Worm (Caenorhabditis elegans) whole organism, L2 larva: ENCODE data around the gene T24H7.9.

ENCODE experiments used
- C34F6.9 ChIP-seq: fragments of 150-350 bp; optimal IDR thresholded peaks from 2 replicates; lab custom pipeline; 2014; ENCODE audit warnings: missing biosample characterization, missing genetic modification characterization
- F13H6.1 ChIP-seq: sonication (generic microtip); optimal IDR thresholded peaks from 2 replicates; lab custom pipeline; 2016; ENCODE audit warnings: missing genetic modification characterization, missing compliant biosample characterization
- R02D3.7 ChIP-seq: fragments of 150-350 bp; optimal IDR thresholded peaks from 2 replicates; lab custom pipeline; 2014; ENCODE audit warnings: missing biosample characterization, missing genetic modification characterization
- Y55F3AM.14 ChIP-seq: fragments of 200-800 bp; sonication (Bioruptor generic); optimal IDR thresholded peaks from 2 replicates; lab custom pipeline; 2018; ENCODE audit warnings: mild to moderate bottlenecking, missing genetic modification characterization, missing compliant biosample characterization
- ZK546.5 ChIP-seq: sonication (generic microtip); optimal IDR thresholded peaks from 2 replicates; lab custom pipeline; 2017; ENCODE audit warnings: missing biosample characterization, missing genetic modification characterization
- alr-1 ChIP-seq: fragments of 150-350 bp; optimal IDR thresholded peaks from 2 replicates; lab custom pipeline; 2014; ENCODE audit warnings: missing biosample characterization, missing genetic modification characterization
- aly-2 ChIP-seq: fragments of 150-350 bp; optimal IDR thresholded peaks from 2 replicates; lab custom pipeline; 2014; ENCODE audit warnings: missing biosample characterization, missing genetic modification characterization
- ama-1 ChIP-seq: fragments of 150-350 bp; optimal IDR thresholded peaks from 2 replicates; lab custom pipeline; 2018; ENCODE audit warnings: inconsistent platforms
- blmp-1 ChIP-seq: sonication (generic microtip); optimal IDR thresholded peaks from 2 replicates; lab custom pipeline; 2017; ENCODE audit warnings: missing genetic modification characterization, mild to moderate bottlenecking, missing compliant biosample characterization, antibody characterized with exemption, moderate library complexity; ENCODE audit not compliant: insufficient read depth
- ceh-16 ChIP-seq: fragments of 150-350 bp; optimal IDR thresholded peaks from 2 replicates; lab custom pipeline; 2014; ENCODE audit warnings: missing biosample characterization, missing genetic modification characterization
- ceh-82 ChIP-seq: fragments of 150-350 bp; optimal IDR thresholded peaks from 2 replicates; lab custom pipeline; 2014; ENCODE audit warnings: missing biosample characterization, missing genetic modification characterization
- crh-2 ChIP-seq: sonication (generic microtip); optimal IDR thresholded peaks from 2 replicates; lab custom pipeline; 2017; ENCODE audit warnings: missing biosample characterization, missing genetic modification characterization
- dmd-4 ChIP-seq: sonication (generic microtip); optimal IDR thresholded peaks from 2 replicates; lab custom pipeline; 2017; ENCODE audit warnings: missing biosample characterization, missing genetic modification characterization
- egl-27 ChIP-seq: sonication (generic microtip); optimal IDR thresholded peaks from 3 replicates; lab custom pipeline; 2017; ENCODE audit warnings: missing biosample characterization, missing genetic modification reagents, missing genetic modification characterization
- elt-1 ChIP-seq: fragments of 150-350 bp; optimal IDR thresholded peaks from 2 replicates; lab custom pipeline; 2014; ENCODE audit warnings: missing biosample characterization, missing genetic modification characterization
- elt-3 ChIP-seq: sonication (generic microtip); optimal IDR thresholded peaks from 2 replicates; lab custom pipeline; 2017; ENCODE audit warnings: missing biosample characterization, missing genetic modification characterization
- fos-1 ChIP-seq: fragments of 150-350 bp; optimal IDR thresholded peaks from 2 replicates; lab custom pipeline; 2014; ENCODE audit warnings: missing biosample characterization, missing genetic modification characterization
- gmeb-1 ChIP-seq: fragments of 150-350 bp; optimal IDR thresholded peaks from 2 replicates; lab custom pipeline; 2014; ENCODE audit warnings: missing biosample characterization, missing genetic modification characterization
- lin-11 ChIP-seq: fragments of 150-350 bp; sonication (generic microtip); optimal IDR thresholded peaks from 2 replicates; lab custom pipeline; 2014; ENCODE audit warnings: missing biosample characterization, missing genetic modification characterization, inconsistent platforms, mixed read lengths
- lin-13 ChIP-seq: fragments of 150-350 bp; optimal IDR thresholded peaks from 2 replicates; lab custom pipeline; 2014; ENCODE audit warnings: missing biosample characterization, missing genetic modification reagents, missing genetic modification characterization
- lin-39 ChIP-seq: fragments of 150-350 bp; optimal IDR thresholded peaks from 2 replicates; lab custom pipeline; 2014; ENCODE audit warnings: missing biosample characterization, missing genetic modification reagents, missing genetic modification characterization
- lsy-2 ChIP-seq, 2 experiments: fragments of 150-350 bp in 1 of 2; sonication (generic microtip) in 1 of 2; optimal IDR thresholded peaks; 2 replicates each; lab custom pipeline; 2014 to 2017; ENCODE audit warnings: missing biosample characterization in 2 of 2, missing genetic modification characterization in 2 of 2
- mab-5 ChIP-seq: fragments of 150-350 bp; optimal IDR thresholded peaks from 2 replicates; lab custom pipeline; 2014; ENCODE audit warnings: missing biosample characterization, missing genetic modification characterization
- mbf-1 ChIP-seq: sonication (generic microtip); optimal IDR thresholded peaks from 2 replicates; lab custom pipeline; 2017; ENCODE audit warnings: missing biosample characterization, missing genetic modification characterization
- mdl-1 ChIP-seq, 2 experiments: fragments of 150-350 bp in 1 of 2; sonication (generic microtip) in 1 of 2; optimal IDR thresholded peaks; 2 replicates each; lab custom pipeline; 2017; ENCODE audit warnings: missing biosample characterization in 2 of 2, missing genetic modification characterization in 2 of 2
- nhr-10 ChIP-seq: sonication (generic microtip); optimal IDR thresholded peaks from 2 replicates; lab custom pipeline; 2017; ENCODE audit warnings: missing biosample characterization, missing genetic modification characterization
- nhr-11 ChIP-seq: fragments of 150-350 bp; optimal IDR thresholded peaks from 2 replicates; lab custom pipeline; 2014; ENCODE audit warnings: missing biosample characterization, missing genetic modification characterization
- nhr-12 ChIP-seq: fragments of 150-350 bp; optimal IDR thresholded peaks from 2 replicates; lab custom pipeline; 2014; ENCODE audit warnings: missing biosample characterization, missing genetic modification characterization
- nhr-129 ChIP-seq: fragments of 150-350 bp; optimal IDR thresholded peaks from 2 replicates; lab custom pipeline; 2014; ENCODE audit warnings: missing biosample characterization, missing genetic modification characterization
- nhr-21 ChIP-seq: fragments of 150-350 bp; optimal IDR thresholded peaks from 2 replicates; lab custom pipeline; 2014; ENCODE audit warnings: missing biosample characterization, missing genetic modification characterization
- nhr-23 ChIP-seq: fragments of 150-350 bp; optimal IDR thresholded peaks from 2 replicates; lab custom pipeline; 2014; ENCODE audit warnings: missing biosample characterization, missing genetic modification reagents, missing genetic modification characterization
- nhr-237 ChIP-seq: fragments of 150-350 bp; optimal IDR thresholded peaks from 2 replicates; lab custom pipeline; 2014; ENCODE audit warnings: missing biosample characterization, missing genetic modification characterization
- nhr-25 ChIP-seq: fragments of 150-350 bp; sonication (generic microtip); optimal IDR thresholded peaks from 3 replicates; lab custom pipeline; 2014; ENCODE audit warnings: missing biosample characterization, missing genetic modification characterization
- nhr-6 ChIP-seq: fragments of 150-350 bp; optimal IDR thresholded peaks from 2 replicates; lab custom pipeline; 2014; ENCODE audit warnings: missing biosample characterization, missing genetic modification characterization
- nhr-77 ChIP-seq: fragments of 150-350 bp; optimal IDR thresholded peaks from 2 replicates; lab custom pipeline; 2014; ENCODE audit warnings: missing biosample characterization, missing genetic modification characterization
- peb-1 ChIP-seq: fragments of 150-350 bp; optimal IDR thresholded peaks from 2 replicates; lab custom pipeline; 2014; ENCODE audit warnings: missing biosample characterization, missing genetic modification characterization
- sem-4 ChIP-seq: fragments of 150-350 bp; optimal IDR thresholded peaks from 2 replicates; lab custom pipeline; 2014; ENCODE audit warnings: missing biosample characterization, missing genetic modification reagents, missing genetic modification characterization
- skn-1 ChIP-seq: sonication (generic microtip); optimal IDR thresholded peaks from 2 replicates; lab custom pipeline; 2017; ENCODE audit warnings: missing biosample characterization, missing genetic modification characterization
- sma-3 ChIP-seq: sonication (generic microtip); optimal IDR thresholded peaks from 2 replicates; lab custom pipeline; 2016; ENCODE audit warnings: missing genetic modification reagents, missing genetic modification characterization, missing compliant biosample characterization
- sma-9 ChIP-seq, 2 experiments: fragments of 150-350 bp in 1 of 2; sonication (generic microtip) in 1 of 2; optimal IDR thresholded peaks; 2 replicates each; lab custom pipeline; 2014 to 2016; ENCODE audit warnings: missing genetic modification characterization in 2 of 2, mild to moderate bottlenecking in 1 of 2, missing biosample characterization in 1 of 2, missing compliant biosample characterization in 1 of 2, missing genetic modification reagents in 1 of 2, moderate library complexity in 1 of 2
- snpc-4 ChIP-seq: fragments of 150-350 bp; optimal IDR thresholded peaks from 2 replicates; lab custom pipeline; 2014; ENCODE audit warnings: missing biosample characterization, missing genetic modification characterization
- unc-39 ChIP-seq: fragments of 150-350 bp; optimal IDR thresholded peaks from 2 replicates; lab custom pipeline; 2014; ENCODE audit warnings: missing biosample characterization, missing genetic modification characterization
- unc-55 ChIP-seq: fragments of 150-350 bp; sonication (generic microtip); optimal IDR thresholded peaks from 3 replicates; lab custom pipeline; 2014; ENCODE audit warnings: missing biosample characterization, missing genetic modification reagents, missing genetic modification characterization
- unc-62 ChIP-seq: fragments of 150-350 bp; optimal IDR thresholded peaks from 2 replicates; lab custom pipeline; 2014; ENCODE audit warnings: missing biosample characterization, missing genetic modification reagents, missing genetic modification characterization
- zag-1 ChIP-seq: fragments of 150-350 bp; optimal IDR thresholded peaks from 2 replicates; lab custom pipeline; 2014; ENCODE audit warnings: missing biosample characterization, missing genetic modification characterization
- ztf-1 ChIP-seq: fragments of 200-800 bp; sonication (Bioruptor generic); conservative IDR thresholded peaks from 2 replicates; pipeline ENCODE4 v1.3.6; 2022; ENCODE audit warnings: missing genetic modification characterization, missing compliant biosample characterization
- ztf-11 ChIP-seq: sonication (generic microtip); optimal IDR thresholded peaks from 2 replicates; lab custom pipeline; 2017; ENCODE audit warnings: missing biosample characterization, missing genetic modification characterization
- ztf-4 ChIP-seq: fragments of 150-350 bp; optimal IDR thresholded peaks from 2 replicates; lab custom pipeline; 2014; ENCODE audit warnings: missing biosample characterization, missing genetic modification characterization

T24H7.9 gene

ce11 chrII:6248503-6248902 is 13.2 kb upstream of the T24H7.9 start:
- TF ChIP-seq nhr-21 (tag; lab: Kevin White, UChicago) = peak; percentile 22
- no peak for TF ChIP-seq R02D3.7 (tag; lab: Kevin White, UChicago)
- no peak for TF ChIP-seq ztf-4
- TF ChIP-seq blmp-1 (tag; lab: Kevin White, UChicago) = no peak
- TF ChIP-seq Y55F3AM.14 (GFP tag; lab: Kevin White, UChicago) = no peak
- no peak for TF ChIP-seq nhr-10 (tag; lab: Kevin White, UChicago)
- no peak for TF ChIP-seq mdl-1 (tag; optimal IDR thresholded peaks at IDR 0.05; lab: Kevin White, UChicago)
- no peak for TF ChIP-seq ama-1
- no peak for TF ChIP-seq unc-39 (tag; lab: Kevin White, UChicago)
- TF ChIP-seq nhr-25 (tag; lab: Kevin White, UChicago) = no peak
- TF ChIP-seq lin-11 (tag; lab: Kevin White, UChicago) = peak; percentile 54
- no peak for TF ChIP-seq ceh-82 (tag; lab: Kevin White, UChicago)
- TF ChIP-seq elt-1 (tag; lab: Kevin White, UChicago) = no peak
- no peak for TF ChIP-seq mab-5
- no peak for TF ChIP-seq nhr-77 (tag; lab: Kevin White, UChicago)
- TF ChIP-seq skn-1 = no peak
- peak; percentile 11 to 36 for TF ChIP-seq lsy-2 (tag; optimal IDR thresholded peaks at IDR 0.05; lab: Kevin White, UChicago)
- no peak for TF ChIP-seq elt-3 (tag; lab: Kevin White, UChicago)
- TF ChIP-seq ZK546.5 (tag; lab: Kevin White, UChicago) = no peak
- TF ChIP-seq egl-27 = no peak
- no peak for TF ChIP-seq unc-62 (GFP tag; lab: Kevin White, UChicago)
- TF ChIP-seq nhr-12 (tag; lab: Kevin White, UChicago) = no peak
- TF ChIP-seq sma-9 (GFP tag; optimal IDR thresholded peaks at IDR 0.05; lab: Kevin White, UChicago) = peak; percentile 67
- no peak for TF ChIP-seq sma-9 (tag; optimal IDR thresholded peaks at IDR 0.05; lab: Kevin White, UChicago)
- no peak for TF ChIP-seq snpc-4
- TF ChIP-seq aly-2 (tag; lab: Kevin White, UChicago) = no peak
- TF ChIP-seq nhr-237 (tag; lab: Kevin White, UChicago) = no peak
- peak; percentile 69 for TF ChIP-seq gmeb-1 (tag; lab: Kevin White, UChicago)
- no peak for TF ChIP-seq lin-13
- peak; percentile 85 for TF ChIP-seq nhr-129
- no peak for TF ChIP-seq mbf-1 (tag; lab: Kevin White, UChicago)
- TF ChIP-seq F13H6.1 (tag; lab: Kevin White, UChicago) = peak; percentile 56
- no peak for TF ChIP-seq lin-39 (tag; lab: Kevin White, UChicago)
- peak; percentile 68 for TF ChIP-seq sma-3
- TF ChIP-seq dmd-4 (tag; lab: Kevin White, UChicago) = no peak
- peak; percentile 9 for TF ChIP-seq zag-1
- no peak for TF ChIP-seq peb-1 (tag; lab: Kevin White, UChicago)
- no peak for TF ChIP-seq nhr-6 (tag; lab: Kevin White, UChicago)
- no peak for TF ChIP-seq ceh-16 (tag; lab: Kevin White, UChicago)
- TF ChIP-seq fos-1 = peak; percentile 40
- TF ChIP-seq crh-2 (tag; lab: Kevin White, UChicago) = peak; percentile 29
- peak; percentile 30 for TF ChIP-seq unc-55 (GFP tag; lab: Kevin White, UChicago)
- TF ChIP-seq ztf-11 = no peak
- no peak for TF ChIP-seq nhr-23
- no peak for TF ChIP-seq alr-1 (tag; lab: Kevin White, UChicago)
- no peak for TF ChIP-seq ztf-1 (GFP tag; lab: Robert Waterston, UW)
- TF ChIP-seq sem-4 = peak; percentile 7
- TF ChIP-seq nhr-11 = no peak
- TF ChIP-seq C34F6.9 = peak; percentile 52
